Fruit fly (Drosophila melanogaster): ENCODE results near the gene vn.

The vn gene

DNA sequence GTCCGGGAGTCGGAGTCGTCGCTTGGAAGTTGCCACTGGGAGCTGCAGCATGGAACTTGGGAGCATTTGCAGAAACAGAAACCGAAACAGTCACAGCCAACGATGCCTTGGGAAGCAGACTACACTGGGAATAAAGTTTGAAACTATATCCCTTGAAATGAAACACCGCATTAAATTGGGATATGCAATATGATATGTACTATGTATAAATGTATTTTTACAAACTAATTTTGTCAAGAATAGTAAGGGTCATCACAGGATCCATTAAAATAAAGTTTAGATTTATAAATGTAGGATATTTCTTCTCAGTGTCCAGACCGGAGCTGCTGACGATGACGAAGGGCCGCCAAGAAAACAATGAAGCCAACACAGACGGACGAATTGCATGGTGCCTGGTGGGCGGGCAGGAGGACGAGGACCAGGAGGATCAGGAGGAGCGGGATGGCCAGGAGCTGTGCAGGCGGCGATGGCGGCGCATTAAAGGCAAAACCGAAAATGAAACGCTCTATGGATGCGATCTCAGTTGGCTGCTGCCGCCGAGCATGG is 18.5 kb upstream of the vn start:
- TF ChIP-seq Dll (optimal IDR thresholded peaks at IDR 0.05), result no peak
- no peak for TF ChIP-seq EcR (GFP tag; optimal IDR thresholded peaks at IDR 0.05)
- TF ChIP-seq pan (optimal IDR thresholded peaks at IDR 0.05), result no peak
- TF ChIP-seq psq (optimal IDR thresholded peaks at IDR 0.05), result no peak
- TF ChIP-seq CG8478 (optimal IDR thresholded peaks at IDR 0.05), result no peak
- no peak for TF ChIP-seq usp (GFP tag; optimal IDR thresholded peaks at IDR 0.05)

DNA sequence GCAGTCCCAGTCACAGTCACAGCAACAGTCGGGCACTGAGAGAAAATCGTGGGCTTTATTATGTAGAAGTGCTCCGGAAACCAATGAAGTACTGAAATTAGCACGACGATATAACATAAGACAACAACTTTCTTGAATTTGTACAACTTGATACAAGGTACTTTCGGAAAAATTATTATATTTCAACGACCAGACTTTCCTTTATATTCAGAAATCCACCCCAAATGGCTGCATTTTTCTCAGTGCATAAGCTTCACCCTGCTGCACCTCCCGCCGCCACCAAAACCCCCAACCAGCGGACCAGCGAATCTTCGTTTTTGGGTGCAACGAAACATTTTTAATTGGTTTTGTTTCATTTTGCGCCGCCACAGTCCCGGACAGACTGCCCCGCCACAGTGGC is 17.5 kb upstream of the vn start:
- no peak for TF ChIP-seq psq (optimal IDR thresholded peaks at IDR 0.05)
- no peak for TF ChIP-seq CG8478 (optimal IDR thresholded peaks at IDR 0.05)
- TF ChIP-seq EcR (GFP tag; optimal IDR thresholded peaks at IDR 0.05), result no peak
- TF ChIP-seq Dll (optimal IDR thresholded peaks at IDR 0.05), result no peak

dm6 chr3L:5859029-5859428 is 13.6 kb upstream of the vn start:
- TF ChIP-seq Dll (optimal IDR thresholded peaks at IDR 0.05) (no peak), pan (optimal IDR thresholded peaks at IDR 0.05) (no peak), EcR (GFP tag; optimal IDR thresholded peaks at IDR 0.05) (no peak), CG8478 (optimal IDR thresholded peaks at IDR 0.05) (no peak), psq (optimal IDR thresholded peaks at IDR 0.05) (no peak), usp (GFP tag; optimal IDR thresholded peaks at IDR 0.05) (no peak)

- TF ChIP-seq pan (optimal IDR thresholded peaks at IDR 0.05) (no peak), EcR (GFP tag; optimal IDR thresholded peaks at IDR 0.05) (no peak), usp (GFP tag; optimal IDR thresholded peaks at IDR 0.05) (no peak), psq (optimal IDR thresholded peaks at IDR 0.05) (no peak), Dll (optimal IDR thresholded peaks at IDR 0.05) (no peak), CG8478 (optimal IDR thresholded peaks at IDR 0.05) (no peak)
Measured at dm6 chr3L:5856919-5857318, 11.5 kb upstream of the vn start.

DNA sequence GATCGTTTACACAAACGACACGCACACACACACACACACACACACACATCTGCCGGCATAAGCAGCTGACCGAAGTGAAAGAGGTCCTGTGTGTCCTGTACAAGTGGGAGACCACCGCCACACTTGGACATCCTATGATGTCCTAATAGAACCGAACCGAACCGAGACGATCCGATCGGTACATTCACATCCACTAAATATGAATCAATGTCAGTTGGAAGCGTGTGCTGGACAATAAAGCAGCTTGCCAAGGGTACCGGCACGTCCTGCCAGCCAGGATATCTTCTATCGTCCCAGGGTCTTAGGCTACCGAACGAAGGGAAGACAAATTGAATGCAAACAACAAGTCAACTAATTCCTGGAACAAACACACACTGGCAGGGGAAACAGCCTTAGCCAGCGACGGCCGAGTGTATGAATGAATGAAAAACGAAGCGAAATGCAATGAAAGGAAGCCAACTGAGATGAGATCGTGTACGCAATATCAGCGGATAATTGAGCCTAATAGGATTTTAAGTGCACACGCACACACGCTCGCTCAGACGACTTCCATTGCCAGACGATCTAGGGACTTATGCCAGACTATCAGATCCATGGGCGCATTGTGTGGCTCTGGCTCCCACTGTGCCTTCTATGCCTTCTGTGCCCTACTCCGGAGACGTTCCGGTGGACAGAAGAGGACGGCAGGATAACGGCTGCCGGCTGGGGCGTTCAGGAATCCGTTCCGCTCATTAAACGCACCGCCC is 10.8 kb upstream of the vn start:
- TF ChIP-seq psq (optimal IDR thresholded peaks at IDR 0.05) (no peak), usp (GFP tag; optimal IDR thresholded peaks at IDR 0.05) (no peak), EcR (GFP tag; optimal IDR thresholded peaks at IDR 0.05) (no peak), pan (optimal IDR thresholded peaks at IDR 0.05) (no peak), Dll (optimal IDR thresholded peaks at IDR 0.05) (no peak), CG8478 (optimal IDR thresholded peaks at IDR 0.05) (no peak)

DNA sequence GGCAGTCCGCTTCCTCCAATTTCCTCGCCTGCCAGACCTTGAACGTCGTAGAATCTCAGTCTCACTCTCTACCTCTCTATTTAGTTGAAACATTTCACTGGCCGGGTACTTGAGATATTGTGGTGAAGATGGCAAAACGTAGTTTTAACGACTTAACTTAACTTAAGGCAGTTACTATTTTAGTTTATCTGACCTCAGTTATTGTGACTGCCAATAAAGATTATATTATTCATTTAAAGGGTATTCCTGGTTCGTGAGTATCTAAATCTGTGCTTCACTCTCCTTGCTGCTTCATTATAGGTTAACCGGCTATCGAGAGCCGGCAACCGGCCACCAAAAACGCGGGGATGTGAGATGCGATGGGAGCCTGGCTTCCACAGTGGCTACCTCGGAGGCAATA is 9.6 kb upstream of the vn start:
- TF ChIP-seq pan (optimal IDR thresholded peaks at IDR 0.05) (no peak), usp (GFP tag; optimal IDR thresholded peaks at IDR 0.05) (no peak)

dm6 chr3L:5851636-5852035 is 6.2 kb upstream of the vn start:
- TF ChIP-seq EcR (GFP tag; optimal IDR thresholded peaks at IDR 0.05), result no peak
- TF ChIP-seq Dll (optimal IDR thresholded peaks at IDR 0.05), result no peak
- no peak for TF ChIP-seq usp (GFP tag; optimal IDR thresholded peaks at IDR 0.05)
- no peak for TF ChIP-seq pan (optimal IDR thresholded peaks at IDR 0.05)
- TF ChIP-seq CG8478 (optimal IDR thresholded peaks at IDR 0.05), result no peak
- no peak for TF ChIP-seq psq (optimal IDR thresholded peaks at IDR 0.05)

DNA sequence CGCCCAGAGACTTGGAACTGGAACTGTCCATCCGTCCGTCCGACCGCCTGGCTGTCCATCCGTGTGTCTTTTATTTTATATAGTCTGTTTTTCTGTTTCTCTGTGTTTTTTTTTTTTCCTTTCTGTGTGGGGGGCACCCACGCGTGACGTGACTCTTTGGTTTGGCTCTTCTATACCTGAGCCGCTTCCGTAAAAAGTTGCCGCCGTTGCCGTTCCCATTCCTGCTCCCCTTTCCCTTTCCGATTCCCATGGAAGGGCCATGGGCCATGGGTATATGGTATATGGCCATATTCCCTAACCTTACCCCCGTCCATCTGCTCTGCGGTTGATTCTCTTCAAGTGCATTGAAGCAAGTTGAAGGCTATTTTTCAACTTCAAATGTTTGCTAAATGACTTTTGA is 3.5 kb upstream of the vn start:
- no peak for TF ChIP-seq EcR (GFP tag; optimal IDR thresholded peaks at IDR 0.05)
- TF ChIP-seq Dll (optimal IDR thresholded peaks at IDR 0.05), result no peak
- no peak for TF ChIP-seq pan (optimal IDR thresholded peaks at IDR 0.05)
- no peak for TF ChIP-seq CG8478 (optimal IDR thresholded peaks at IDR 0.05)
- no peak for TF ChIP-seq psq (optimal IDR thresholded peaks at IDR 0.05)
- no peak for TF ChIP-seq usp (GFP tag; optimal IDR thresholded peaks at IDR 0.05)

- no peak for TF ChIP-seq psq (optimal IDR thresholded peaks at IDR 0.05)
- TF ChIP-seq Dll (optimal IDR thresholded peaks at IDR 0.05), result no peak
- TF ChIP-seq CG8478 (optimal IDR thresholded peaks at IDR 0.05), result no peak
- TF ChIP-seq EcR (GFP tag; optimal IDR thresholded peaks at IDR 0.05), result no peak
- TF ChIP-seq usp (GFP tag; optimal IDR thresholded peaks at IDR 0.05), result no peak
- no peak for TF ChIP-seq pan (optimal IDR thresholded peaks at IDR 0.05)
Measured at dm6 chr3L:5843895-5844576, 1.4 kb downstream of the vn start.

- TF ChIP-seq psq (optimal IDR thresholded peaks at IDR 0.05) (no peak), usp (GFP tag; optimal IDR thresholded peaks at IDR 0.05) (no peak), EcR (GFP tag; optimal IDR thresholded peaks at IDR 0.05) (no peak), CG8478 (optimal IDR thresholded peaks at IDR 0.05) (no peak), Dll (optimal IDR thresholded peaks at IDR 0.05) (no peak)
Measured at dm6 chr3L:5840847-5841246, 4.6 kb downstream of the vn start.

dm6 chr3L:5838880-5839279 is 6.6 kb downstream of the vn start:
- TF ChIP-seq Dll (optimal IDR thresholded peaks at IDR 0.05), result no peak
- TF ChIP-seq pan (optimal IDR thresholded peaks at IDR 0.05), result no peak
- TF ChIP-seq usp (GFP tag; optimal IDR thresholded peaks at IDR 0.05), result no peak
- no peak for TF ChIP-seq psq (optimal IDR thresholded peaks at IDR 0.05)

- TF ChIP-seq pan (optimal IDR thresholded peaks at IDR 0.05), result no peak
- TF ChIP-seq CG8478 (optimal IDR thresholded peaks at IDR 0.05), result no peak
- no peak for TF ChIP-seq EcR (GFP tag; optimal IDR thresholded peaks at IDR 0.05)
- TF ChIP-seq psq (optimal IDR thresholded peaks at IDR 0.05), result no peak
- TF ChIP-seq Dll (optimal IDR thresholded peaks at IDR 0.05), result no peak
- TF ChIP-seq usp (GFP tag; optimal IDR thresholded peaks at IDR 0.05), result no peak
Measured at dm6 chr3L:5838295-5838694, 7.2 kb downstream of the vn start.

Measured in whole organism.